Fruit fly (Drosophila melanogaster) whole organism, embryonic: ENCODE data around the gene RanGAP.

Experiments
- CG11504 ChIP-seq: fragments of 200-800 bp; sonication (Bioruptor generic); optimal IDR thresholded peaks from 3 replicates; lab custom pipeline; 2019; ENCODE audit warnings: missing biosample characterization, mild to moderate bottlenecking, missing genetic modification characterization, moderate library complexity
- CG11695 ChIP-seq: fragments of 200-800 bp; sonication (Bioruptor generic); IDR thresholded peaks from 3 replicates; pipeline ENCODE4 v1.3.6; 2022; ENCODE audit warnings: missing biosample characterization, missing genetic modification characterization
- CG11696 ChIP-seq: fragments of 200-800 bp; sonication (Bioruptor generic); IDR thresholded peaks from 2 replicates; pipeline ENCODE4 v1.3.6; 2022; ENCODE audit warnings: missing biosample characterization, missing genetic modification characterization
- CG13894 ChIP-seq: fragments of 200-800 bp; sonication (Bioruptor generic); optimal IDR thresholded peaks from 3 replicates; lab custom pipeline; 2018; ENCODE audit warnings: missing biosample characterization, mild to moderate bottlenecking, missing genetic modification characterization, moderate library complexity
- CG14667 ChIP-seq: fragments of 200-800 bp; sonication (Bioruptor generic); IDR thresholded peaks from 2 replicates; pipeline ENCODE4 v1.3.6; 2022; ENCODE audit warnings: missing biosample characterization, missing genetic modification characterization
- CG18011 ChIP-seq: fragments of 200-800 bp; sonication (Bioruptor generic); optimal IDR thresholded peaks from 2 replicates; lab custom pipeline; 2017; ENCODE audit warnings: missing biosample characterization, missing genetic modification characterization, mild to moderate bottlenecking, moderate library complexity, missing genotype
- CG2116 ChIP-seq: fragments of 200-800 bp; sonication (Bioruptor generic); optimal IDR thresholded peaks from 3 replicates; lab custom pipeline; 2018; ENCODE audit warnings: missing biosample characterization, mild to moderate bottlenecking, missing genetic modification characterization
- CG31365 ChIP-seq: fragments of 200-800 bp; sonication (Bioruptor generic); optimal IDR thresholded peaks from 2 replicates; lab custom pipeline; 2018; ENCODE audit warnings: missing biosample characterization, mild to moderate bottlenecking, missing genetic modification characterization
- CG32767 ChIP-seq: fragments of 200-800 bp; sonication (Bioruptor generic); IDR thresholded peaks from 2 replicates; pipeline ENCODE4 v1.3.6; 2022; ENCODE audit warnings: missing biosample characterization, missing genetic modification characterization
- CG33213 ChIP-seq: fragments of 200-800 bp; sonication (Bioruptor generic); optimal IDR thresholded peaks from 3 replicates; lab custom pipeline; 2016; ENCODE audit warnings: missing biosample characterization, missing genetic modification characterization
- CG4404 ChIP-seq: fragments of 200-800 bp; sonication (Bioruptor generic); IDR thresholded peaks from 2 replicates; pipeline ENCODE4 v1.3.6; 2022; ENCODE audit warnings: missing biosample characterization, missing genetic modification characterization
- CG5245 ChIP-seq: fragments of 200-800 bp; sonication (Bioruptor generic); optimal IDR thresholded peaks from 3 replicates; lab custom pipeline; 2016; ENCODE audit warnings: missing biosample characterization, missing genetic modification characterization
- CG6813 ChIP-seq: fragments of 200-800 bp; sonication (Bioruptor generic); optimal IDR thresholded peaks from 2 replicates; lab custom pipeline; 2017; ENCODE audit warnings: missing biosample characterization, missing genetic modification characterization, mild to moderate bottlenecking, moderate library complexity, missing genetic modification reagents
- CG7928 ChIP-seq: fragments of 200-800 bp; sonication (Bioruptor generic); optimal IDR thresholded peaks from 2 replicates; lab custom pipeline; 2017; ENCODE audit warnings: missing biosample characterization, mild to moderate bottlenecking, missing genetic modification characterization
- CG8924 ChIP-seq: fragments of 200-800 bp; optimal IDR thresholded peaks from 3 replicates; lab custom pipeline; 2019; ENCODE audit warnings: missing biosample characterization, mild to moderate bottlenecking, missing genetic modification characterization, moderate library complexity
- CG9215 ChIP-seq: fragments of 200-800 bp; sonication (Bioruptor generic); IDR thresholded peaks from 2 replicates; pipeline ENCODE4 v1.3.6; 2022; ENCODE audit warnings: missing biosample characterization, missing genetic modification characterization
- CG9437 ChIP-seq: fragments of 200-800 bp; sonication (Bioruptor generic); optimal IDR thresholded peaks from 2 replicates; lab custom pipeline; 2018; ENCODE audit warnings: missing biosample characterization, mild to moderate bottlenecking, missing genetic modification characterization
- CG9797 ChIP-seq: fragments of 200-800 bp; sonication (Bioruptor generic); optimal IDR thresholded peaks from 3 replicates; lab custom pipeline; 2018; ENCODE audit warnings: missing biosample characterization, mild to moderate bottlenecking, missing genetic modification characterization
- Dll ChIP-seq: fragments of 200-800 bp; sonication (Bioruptor generic); IDR thresholded peaks from 4 replicates; pipeline ENCODE4 v1.3.6; 2022; ENCODE audit warnings: missing biosample characterization, missing genetic modification characterization; ENCODE audit not compliant: partially characterized antibody
- Dp ChIP-seq: fragments of 200-800 bp; sonication (Bioruptor generic); optimal IDR thresholded peaks from 2 replicates; lab custom pipeline; 2018; ENCODE audit warnings: missing biosample characterization, mild to moderate bottlenecking, missing genetic modification characterization, moderate library complexity
- Eip74EF ChIP-seq, 2 experiments: fragments of 200-800 bp in 1 of 2; fragments of >200 bp in 1 of 2; sonication (Bioruptor generic) in 1 of 2; optimal IDR thresholded peaks; 2 replicates each; lab custom pipeline; 2017 to 2019; ENCODE audit warnings: missing biosample characterization in 2 of 2, missing genetic modification characterization in 2 of 2, mild to moderate bottlenecking in 1 of 2, moderate library complexity in 1 of 2
- HLH3B ChIP-seq: fragments of 200-800 bp; sonication (Bioruptor generic); IDR thresholded peaks from 2 replicates; pipeline ENCODE4 v1.3.6; 2022; ENCODE audit warnings: missing biosample characterization, missing genetic modification characterization
- Hr3 ChIP-seq: fragments of 200-800 bp; sonication (Bioruptor generic); optimal IDR thresholded peaks from 3 replicates; lab custom pipeline; 2016; ENCODE audit warnings: missing biosample characterization, missing genetic modification characterization
- Hsf ChIP-seq: fragments of 200-800 bp; sonication (Bioruptor generic); optimal IDR thresholded peaks from 3 replicates; lab custom pipeline; 2016; ENCODE audit warnings: missing biosample characterization, missing genetic modification characterization
- Jarid2 ChIP-seq: fragments of 200-800 bp; sonication (Bioruptor generic); optimal IDR thresholded peaks from 3 replicates; lab custom pipeline; 2017; ENCODE audit warnings: mild to moderate bottlenecking, missing biosample characterization, missing genetic modification reagents, missing genetic modification characterization
- MBD-R2 ChIP-seq: fragments of 200-800 bp; sonication (Bioruptor generic); IDR thresholded peaks from 2 replicates; pipeline ENCODE4 v1.3.6; 2022; ENCODE audit warnings: missing biosample characterization, missing genetic modification characterization
- NC2β ChIP-seq: fragments of 200-800 bp; sonication (Bioruptor generic); optimal IDR thresholded peaks from 2 replicates; lab custom pipeline; 2016; ENCODE audit warnings: missing biosample characterization, missing genetic modification characterization
- Six4 ChIP-seq: fragments of 200-800 bp; sonication (Bioruptor generic); optimal IDR thresholded peaks from 2 replicates; lab custom pipeline; 2016; ENCODE audit warnings: missing biosample characterization, missing genetic modification characterization
- Trl ChIP-seq, 3 experiments: fragments of >200 bp in 2 of 3; fragments of 200-800 bp in 1 of 3; sonication (Bioruptor generic) in 1 of 3; optimal IDR thresholded peaks; 2 replicates in 1 of 3; 3 replicates in 2 of 3; lab custom pipeline; 2016 to 2017; ENCODE audit warnings: missing biosample characterization in 1 of 3, missing genetic modification characterization in 1 of 3
- Usf ChIP-seq: fragments of 200-800 bp; sonication (Bioruptor generic); optimal IDR thresholded peaks from 2 replicates; lab custom pipeline; 2017; ENCODE audit warnings: missing genotype, missing biosample characterization, missing genetic modification characterization
- ac ChIP-seq: fragments of 200-800 bp; sonication (Bioruptor generic); optimal IDR thresholded peaks from 3 replicates; lab custom pipeline; 2017; ENCODE audit warnings: missing biosample characterization, mild to moderate bottlenecking, missing genetic modification characterization
- ci ChIP-seq: fragments of 200-800 bp; sonication (Bioruptor generic); IDR thresholded peaks from 3 replicates; pipeline ENCODE4 v1.3.6; 2022; ENCODE audit warnings: missing biosample characterization, missing genetic modification characterization
- dan ChIP-seq: fragments of 200-800 bp; sonication (Bioruptor generic); IDR thresholded peaks from 2 replicates; pipeline ENCODE4 v1.3.6; 2022; ENCODE audit warnings: missing biosample characterization, missing genetic modification characterization
- dmrt99B ChIP-seq: fragments of 200-800 bp; sonication (Bioruptor generic); optimal IDR thresholded peaks from 2 replicates; lab custom pipeline; 2018; ENCODE audit warnings: missing biosample characterization, mild to moderate bottlenecking, missing genetic modification characterization, moderate library complexity
- fd96Cb ChIP-seq: fragments of 200-800 bp; sonication (Bioruptor generic); optimal IDR thresholded peaks from 2 replicates; lab custom pipeline; 2018; ENCODE audit warnings: missing biosample characterization, mild to moderate bottlenecking, missing genetic modification characterization, moderate library complexity
- jumu ChIP-seq: fragments of 200-800 bp; sonication (Bioruptor generic); optimal IDR thresholded peaks from 3 replicates; lab custom pipeline; 2016; ENCODE audit warnings: missing biosample characterization, missing genetic modification characterization
- lmd ChIP-seq: fragments of 200-800 bp; sonication (Bioruptor generic); IDR thresholded peaks from 2 replicates; pipeline ENCODE4 v1.3.6; 2022; ENCODE audit warnings: missing biosample characterization, missing genetic modification characterization
- lov ChIP-seq, 2 experiments: fragments of 200-800 bp in 1 of 2; fragments of >200 bp in 1 of 2; sonication (Bioruptor generic) in 1 of 2; IDR thresholded peaks in 1 of 2; optimal IDR thresholded peaks in 1 of 2; 2 replicates in 1 of 2; 3 replicates in 1 of 2; pipeline versions ENCODE4 v1.3.6 to Lab custom; 2017 to 2022; ENCODE audit warnings: missing biosample characterization in 1 of 2, missing genetic modification characterization in 1 of 2
- oc ChIP-seq: fragments of 200-800 bp; sonication (Bioruptor generic); optimal IDR thresholded peaks from 2 replicates; lab custom pipeline; 2018; ENCODE audit warnings: missing biosample characterization, mild to moderate bottlenecking, missing genetic modification characterization, moderate library complexity
- org-1 ChIP-seq: fragments of 200-800 bp; sonication (Bioruptor generic); optimal IDR thresholded peaks from 2 replicates; lab custom pipeline; 2017; ENCODE audit warnings: missing biosample characterization, missing genetic modification characterization
- p53 ChIP-seq: fragments of 200-800 bp; sonication (Bioruptor generic); optimal IDR thresholded peaks from 2 replicates; lab custom pipeline; 2016; ENCODE audit warnings: missing biosample characterization, missing genetic modification characterization
- run ChIP-seq: fragments of 200-800 bp; sonication (Bioruptor generic); optimal IDR thresholded peaks from 3 replicates; lab custom pipeline; 2018; ENCODE audit warnings: missing biosample characterization, mild to moderate bottlenecking, missing genetic modification characterization
- scrt ChIP-seq: fragments of 200-800 bp; sonication (Bioruptor generic); optimal IDR thresholded peaks from 2 replicates; lab custom pipeline; 2018; ENCODE audit warnings: missing biosample characterization, mild to moderate bottlenecking, missing genetic modification characterization, moderate library complexity
- ssp ChIP-seq: fragments of 200-800 bp; sonication (Bioruptor generic); IDR thresholded peaks from 2 replicates; pipeline ENCODE4 v1.3.6; 2022; ENCODE audit warnings: missing biosample characterization, missing genetic modification characterization
- ttk ChIP-seq: fragments of 200-800 bp; sonication (Bioruptor generic); IDR thresholded peaks from 2 replicates; pipeline ENCODE4 v2.1.2; 2022; ENCODE audit warnings: missing biosample characterization, missing genetic modification characterization
- unpg ChIP-seq: fragments of 200-800 bp; sonication (Bioruptor generic); optimal IDR thresholded peaks from 3 replicates; lab custom pipeline; 2018; ENCODE audit warnings: missing biosample characterization, mild to moderate bottlenecking, missing genetic modification characterization, moderate library complexity
- usp ChIP-seq: fragments of >200 bp; optimal IDR thresholded peaks from 2 replicates; lab custom pipeline; 2017; ENCODE audit warnings: missing biosample characterization, missing genetic modification characterization
- vfl ChIP-seq: fragments of 200-800 bp; sonication (Bioruptor generic); optimal IDR thresholded peaks from 2 replicates; lab custom pipeline; 2016; ENCODE audit warnings: missing biosample characterization, missing genetic modification characterization
- vnd ChIP-seq: fragments of 200-800 bp; sonication (Bioruptor generic); IDR thresholded peaks from 3 replicates; pipeline ENCODE4 v1.3.6; 2022; ENCODE audit warnings: missing biosample characterization, missing genetic modification characterization; ENCODE audit not compliant: partially characterized antibody
- wor ChIP-seq: fragments of 200-800 bp; sonication (Bioruptor generic); IDR thresholded peaks from 2 replicates; pipeline ENCODE4 v1.3.6; 2022; ENCODE audit warnings: missing biosample characterization, missing genetic modification characterization
- zfh2 ChIP-seq: fragments of 200-800 bp; sonication (Bioruptor generic); optimal IDR thresholded peaks from 2 replicates; lab custom pipeline; 2016; ENCODE audit warnings: missing biosample characterization, missing genetic modification characterization

The RanGAP gene

dm6 chr2L:19484539-19484938, 42.8 kb downstream of the RanGAP start, which contains the start of the genes CG10195 and CG13084 (continued):
- no peak for TF ChIP-seq Eip74EF (GFP tag; optimal IDR thresholded peaks at IDR 0.05; lab: Kevin White, UChicago)
- no peak for TF ChIP-seq usp (GFP tag; lab: Kevin White, UChicago)
- no peak for TF ChIP-seq CG6813
- no peak for TF ChIP-seq dan (GFP tag; lab: Robert Waterston, UW)
- TF ChIP-seq Trl (optimal IDR thresholded peaks at IDR 0.05; lab: Kevin White, UChicago) = no peak
- TF ChIP-seq Trl (GFP tag; optimal IDR thresholded peaks at IDR 0.05; lab: Kevin White, UChicago) = no peak
- TF ChIP-seq Usf (GFP tag; lab: Kevin White, UChicago) = no peak
- peak; percentile 63; the same call in 3 of the 4 replicates for TF ChIP-seq Dll (GFP tag; lab: Robert Waterston, UW)
- TF ChIP-seq dmrt99B = no peak
- no peak for TF ChIP-seq scrt (GFP tag; lab: Kevin White, UChicago)
- no peak for TF ChIP-seq CG9797 (GFP tag; lab: Kevin White, UChicago)
- no peak for TF ChIP-seq lov (optimal IDR thresholded peaks at IDR 0.05; lab: Kevin White, UChicago)
- TF ChIP-seq lov (GFP tag; IDR thresholded peaks at IDR 0.05; lab: Robert Waterston, UW) = no peak
- no peak for TF ChIP-seq fd96Cb (tag; lab: Kevin White, UChicago)
- TF ChIP-seq ac (GFP tag; lab: Kevin White, UChicago) = no peak
- no peak for TF ChIP-seq CG8924 (tag; lab: Kevin White, UChicago)
- TF ChIP-seq CG11695 (GFP tag; lab: Robert Waterston, UW) = no peak
- no peak for TF ChIP-seq CG4404 (GFP tag; lab: Robert Waterston, UW)
- TF ChIP-seq CG9437 = no peak
- TF ChIP-seq MBD-R2 (GFP tag; lab: Robert Waterston, UW) = peak; percentile 18; the same call in 1 of the 2 replicates
- TF ChIP-seq lmd (GFP tag; lab: Robert Waterston, UW) = no peak
- TF ChIP-seq Six4 (GFP tag; lab: Kevin White, UChicago) = no peak
- TF ChIP-seq CG5245 (GFP tag; lab: Kevin White, UChicago) = no peak
- TF ChIP-seq CG2116 (GFP tag; lab: Kevin White, UChicago) = peak; percentile 53
- TF ChIP-seq wor = no peak
- TF ChIP-seq HLH3B = no peak
- TF ChIP-seq CG32767 (GFP tag; lab: Robert Waterston, UW) = no peak
- TF ChIP-seq Hr3 (GFP tag; lab: Kevin White, UChicago) = no peak
- TF ChIP-seq ttk (GFP tag; lab: Robert Waterston, UW) = no peak
- no peak for TF ChIP-seq CG7928
- no peak for TF ChIP-seq CG13894
- TF ChIP-seq Jarid2 (GFP tag; lab: Kevin White, UChicago) = no peak
- no peak for TF ChIP-seq run (tag; lab: Kevin White, UChicago)
- TF ChIP-seq CG11504 (tag; lab: Kevin White, UChicago) = no peak
- no peak for TF ChIP-seq ci
- no peak for TF ChIP-seq p53 (GFP tag; lab: Kevin White, UChicago)
- no peak for TF ChIP-seq CG31365
- no peak for TF ChIP-seq CG11696
- no peak for TF ChIP-seq CG9215
- no peak for TF ChIP-seq CG33213 (GFP tag; lab: Kevin White, UChicago)
- no peak for TF ChIP-seq jumu (GFP tag; lab: Kevin White, UChicago)
- no peak for TF ChIP-seq NC2β (GFP tag; lab: Kevin White, UChicago)
- TF ChIP-seq Hsf = no peak
- peak; percentile 80 for TF ChIP-seq Dp (GFP tag; lab: Kevin White, UChicago)
- no peak for TF ChIP-seq oc
- TF ChIP-seq org-1 (GFP tag; lab: Kevin White, UChicago) = no peak
- TF ChIP-seq CG18011 (GFP tag; lab: Kevin White, UChicago) = no peak
- TF ChIP-seq ssp (GFP tag; lab: Robert Waterston, UW) = no peak
- no peak for TF ChIP-seq CG14667 (GFP tag; lab: Robert Waterston, UW)
- TF ChIP-seq vfl = no peak
- no peak for TF ChIP-seq unpg (GFP tag; lab: Kevin White, UChicago)
- 0 out of 3 replicates have a peak, but pooled peaks have one; percentile 20 for TF ChIP-seq vnd (GFP tag; lab: Robert Waterston, UW)
- TF ChIP-seq zfh2 (GFP tag; lab: Kevin White, UChicago) = no peak
